Worm (Caenorhabditis elegans): ENCODE measurements around the gene vang-1.

DNA sequence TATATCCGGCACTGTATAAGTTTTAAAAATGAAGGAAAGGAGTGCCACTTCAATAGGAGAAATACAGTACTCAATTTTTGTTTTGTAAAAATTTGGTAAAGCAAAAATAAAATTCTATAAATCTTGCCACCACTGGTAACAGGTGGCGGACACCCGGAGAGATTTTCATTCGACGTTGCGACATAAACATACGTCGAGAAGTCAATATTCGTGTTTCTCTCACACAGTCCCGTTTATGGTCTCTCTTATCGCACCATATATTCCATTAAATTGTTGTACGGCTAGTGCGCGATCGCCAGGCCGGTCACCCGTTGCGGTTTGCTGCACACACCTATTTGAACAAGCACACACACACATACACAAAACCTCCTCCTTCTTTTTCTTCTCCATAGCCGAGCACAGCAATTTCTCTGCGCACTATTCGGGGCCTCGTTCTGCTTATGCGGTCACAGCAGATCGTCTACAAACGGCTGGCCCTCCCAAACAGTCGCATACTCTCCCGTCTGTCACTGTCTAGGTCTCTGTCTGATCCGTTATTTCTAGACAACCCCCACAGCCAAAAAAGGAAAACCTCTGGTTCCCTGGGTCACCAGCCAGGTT, 15.3 kb downstream of the vang-1 start:
- no peak for TF ChIP-seq nhr-28 (tag; optimal IDR thresholded peaks at IDR 0.05)
- no peak for TF ChIP-seq ceh-82 (tag; optimal IDR thresholded peaks at IDR 0.05)
- no peak for TF ChIP-seq nhr-11 (tag; optimal IDR thresholded peaks at IDR 0.05)
- TF ChIP-seq ztf-11 (tag; optimal IDR thresholded peaks at IDR 0.05), result no peak
- no peak for TF ChIP-seq ZK546.5 (tag; optimal IDR thresholded peaks at IDR 0.05)
- TF ChIP-seq nhr-237 (tag; optimal IDR thresholded peaks at IDR 0.05), result no peak
- TF ChIP-seq fkh-10 (GFP tag; optimal IDR thresholded peaks at IDR 0.05), result no peak
- no peak for TF ChIP-seq elt-2 (tag; optimal IDR thresholded peaks at IDR 0.05)
- no peak for TF ChIP-seq ztf-4 (tag; optimal IDR thresholded peaks at IDR 0.05)
